Fruit fly (Drosophila melanogaster) whole organism, embryonic: Measurements from ENCODE around the gene CNMaR.
A peak's percentile ranks its signal among the peaks of the same experiment; 100 is the strongest.

ENCODE experiments used
- BtbVII ChIP-seq: fragments of 200-800 bp; sonication (Bioruptor generic); optimal IDR thresholded peaks from 3 replicates; lab custom pipeline; 2017; ENCODE audit warnings: missing biosample characterization, mild to moderate bottlenecking, missing genetic modification characterization
- CG10321 ChIP-seq: fragments of 200-800 bp; sonication (Bioruptor generic); IDR thresholded peaks from 2 replicates; pipeline ENCODE4 v1.3.6; 2022; ENCODE audit warnings: missing biosample characterization, missing genetic modification characterization
- CG10431 ChIP-seq: fragments of 200-800 bp; sonication (Bioruptor generic); optimal IDR thresholded peaks from 3 replicates; lab custom pipeline; 2018; ENCODE audit warnings: missing biosample characterization, mild to moderate bottlenecking, missing genetic modification characterization
- CG11504 ChIP-seq: fragments of 200-800 bp; sonication (Bioruptor generic); optimal IDR thresholded peaks from 3 replicates; lab custom pipeline; 2019; ENCODE audit warnings: missing biosample characterization, mild to moderate bottlenecking, missing genetic modification characterization, moderate library complexity
- CG11696 ChIP-seq: fragments of 200-800 bp; sonication (Bioruptor generic); IDR thresholded peaks from 2 replicates; pipeline ENCODE4 v1.3.6; 2022; ENCODE audit warnings: missing biosample characterization, missing genetic modification characterization
- CG1233 ChIP-seq: fragments of 200-800 bp; sonication (Bioruptor generic); optimal IDR thresholded peaks from 4 replicates; lab custom pipeline; 2018; ENCODE audit warnings: missing biosample characterization, mild to moderate bottlenecking, missing genetic modification characterization
- CG13123 ChIP-seq: fragments of 200-800 bp; sonication (Bioruptor generic); optimal IDR thresholded peaks from 2 replicates; lab custom pipeline; 2016; ENCODE audit warnings: missing biosample characterization, missing genetic modification characterization
- CG13287 ChIP-seq: fragments of 200-800 bp; sonication (Bioruptor generic); IDR thresholded peaks from 2 replicates; pipeline ENCODE4 v1.3.6; 2022; ENCODE audit warnings: missing biosample characterization, missing genetic modification characterization; ENCODE audit not compliant: partially characterized antibody
- CG15601 ChIP-seq: fragments of 200-800 bp; sonication (Bioruptor generic); optimal IDR thresholded peaks from 3 replicates; lab custom pipeline; 2019; ENCODE audit warnings: missing biosample characterization, mild to moderate bottlenecking, missing genetic modification characterization, moderate library complexity
- CG17361 ChIP-seq: fragments of 200-800 bp; sonication (Bioruptor generic); IDR thresholded peaks from 3 replicates; pipeline ENCODE4 v1.3.6; 2022; ENCODE audit warnings: missing biosample characterization, missing genetic modification characterization
- CG17385 ChIP-seq: fragments of 200-800 bp; sonication (Bioruptor generic); optimal IDR thresholded peaks from 3 replicates; lab custom pipeline; 2018; ENCODE audit warnings: missing biosample characterization, mild to moderate bottlenecking, missing genetic modification characterization
- CG17568 ChIP-seq: fragments of 200-800 bp; sonication (Bioruptor generic); optimal IDR thresholded peaks from 2 replicates; lab custom pipeline; 2018; ENCODE audit warnings: missing biosample characterization, mild to moderate bottlenecking, missing genetic modification characterization, moderate library complexity
- CG2129 ChIP-seq: fragments of 200-800 bp; sonication (Bioruptor generic); IDR thresholded peaks from 2 replicates; pipeline ENCODE4 v1.3.6; 2022; ENCODE audit warnings: missing biosample characterization, missing genetic modification characterization; ENCODE audit not compliant: partially characterized antibody
- CG30403 ChIP-seq: fragments of 200-800 bp; sonication (Bioruptor generic); optimal IDR thresholded peaks from 3 replicates; lab custom pipeline; 2016; ENCODE audit warnings: missing biosample characterization, missing genetic modification characterization
- CG30431 ChIP-seq: fragments of 200-800 bp; sonication (Bioruptor generic); optimal IDR thresholded peaks from 2 replicates; lab custom pipeline; 2017; ENCODE audit warnings: missing biosample characterization, missing genetic modification characterization
- CG4617 ChIP-seq: fragments of 200-800 bp; sonication (Bioruptor generic); optimal IDR thresholded peaks from 3 replicates; lab custom pipeline; 2016; ENCODE audit warnings: missing biosample characterization, missing genetic modification characterization, borderline replicate concordance
- CG4730 ChIP-seq: fragments of 200-800 bp; sonication (Bioruptor generic); IDR thresholded peaks from 2 replicates; pipeline ENCODE4 v1.3.6; 2022; ENCODE audit warnings: missing biosample characterization, missing genetic modification characterization
- CG7745 ChIP-seq: fragments of 200-800 bp; sonication (Bioruptor generic); optimal IDR thresholded peaks from 2 replicates; lab custom pipeline; 2018; ENCODE audit warnings: missing biosample characterization, mild to moderate bottlenecking, missing genetic modification characterization, moderate library complexity
- CG7963 ChIP-seq: fragments of 200-800 bp; sonication (Bioruptor generic); IDR thresholded peaks from 3 replicates; pipeline ENCODE4 v1.3.6; 2022; ENCODE audit warnings: missing biosample characterization, missing genetic modification characterization; ENCODE audit not compliant: partially characterized antibody
- CG8290 ChIP-seq, 3 experiments: fragments of 200-800 bp; sonication (Bioruptor generic); optimal IDR thresholded peaks; 2 replicates each; lab custom pipeline; 2016 to 2019; ENCODE audit warnings: missing biosample characterization in 3 of 3, missing genetic modification characterization in 3 of 3, mild to moderate bottlenecking in 2 of 3, moderate library complexity in 1 of 3
- Chrac-16 ChIP-seq: fragments of 200-800 bp; sonication (Bioruptor generic); optimal IDR thresholded peaks from 3 replicates; lab custom pipeline; 2016; ENCODE audit warnings: missing biosample characterization, missing genetic modification characterization
- CoRest ChIP-seq: fragments of 200-800 bp; sonication (Bioruptor generic); optimal IDR thresholded peaks from 3 replicates; lab custom pipeline; 2018; ENCODE audit warnings: missing biosample characterization, mild to moderate bottlenecking, missing genetic modification characterization, moderate library complexity
- Dek ChIP-seq: fragments of 200-800 bp; sonication (Bioruptor generic); optimal IDR thresholded peaks from 3 replicates; lab custom pipeline; 2019; ENCODE audit warnings: missing biosample characterization, mild to moderate bottlenecking, missing genetic modification characterization, moderate library complexity
- Dp ChIP-seq: fragments of 200-800 bp; sonication (Bioruptor generic); optimal IDR thresholded peaks from 2 replicates; lab custom pipeline; 2018; ENCODE audit warnings: missing biosample characterization, mild to moderate bottlenecking, missing genetic modification characterization, moderate library complexity
- E2f2 ChIP-seq: fragments of 200-800 bp; sonication (Bioruptor generic); IDR thresholded peaks from 2 replicates; pipeline ENCODE4 v1.3.6; 2022; ENCODE audit warnings: missing biosample characterization, missing genetic modification characterization
- Gsc ChIP-seq: fragments of 200-800 bp; sonication (Bioruptor generic); IDR thresholded peaks from 2 replicates; pipeline ENCODE4 v1.3.6; 2022; ENCODE audit warnings: missing biosample characterization, missing genetic modification characterization
- Gug ChIP-seq: fragments of 200-800 bp; sonication (Bioruptor generic); IDR thresholded peaks from 4 replicates; pipeline ENCODE4 v1.3.6; 2022; ENCODE audit warnings: missing biosample characterization, missing genetic modification characterization
- HLH3B ChIP-seq: fragments of 200-800 bp; sonication (Bioruptor generic); IDR thresholded peaks from 2 replicates; pipeline ENCODE4 v1.3.6; 2022; ENCODE audit warnings: missing biosample characterization, missing genetic modification characterization
- HLH4C ChIP-seq: fragments of 200-800 bp; sonication (Bioruptor generic); IDR thresholded peaks from 3 replicates; pipeline ENCODE4 v1.3.6; 2022; ENCODE audit warnings: missing biosample characterization, missing genetic modification characterization; ENCODE audit not compliant: partially characterized antibody
- Lim3 ChIP-seq: fragments of 200-800 bp; sonication (Bioruptor generic); IDR thresholded peaks from 2 replicates; pipeline ENCODE4 v1.3.6; 2022; ENCODE audit warnings: missing biosample characterization, missing genetic modification characterization
- Mrtf ChIP-seq: fragments of 200-800 bp; sonication (Bioruptor generic); IDR thresholded peaks from 3 replicates; pipeline ENCODE4 v1.3.6; 2022; ENCODE audit warnings: missing biosample characterization, missing genetic modification characterization
- Myb ChIP-seq: fragments of 200-800 bp; sonication (Bioruptor generic); optimal IDR thresholded peaks from 2 replicates; lab custom pipeline; 2016; ENCODE audit warnings: missing biosample characterization, missing genetic modification characterization
- NC2β ChIP-seq: fragments of 200-800 bp; sonication (Bioruptor generic); optimal IDR thresholded peaks from 2 replicates; lab custom pipeline; 2016; ENCODE audit warnings: missing biosample characterization, missing genetic modification characterization
- Optix ChIP-seq: fragments of 200-800 bp; sonication (Bioruptor generic); IDR thresholded peaks from 3 replicates; pipeline ENCODE4 v1.3.6; 2022; ENCODE audit warnings: missing biosample characterization, missing genetic modification characterization
- Vsx1 ChIP-seq: fragments of 200-800 bp; sonication (Bioruptor generic); optimal IDR thresholded peaks from 2 replicates; lab custom pipeline; 2017; ENCODE audit warnings: missing biosample characterization, mild to moderate bottlenecking, missing genetic modification characterization, missing genetic modification reagents
- ems ChIP-seq: fragments of 200-800 bp; sonication (Bioruptor generic); optimal IDR thresholded peaks from 3 replicates; lab custom pipeline; 2016; ENCODE audit warnings: missing biosample characterization, missing genetic modification characterization
- ewg ChIP-seq: fragments of 200-800 bp; sonication (Bioruptor generic); optimal IDR thresholded peaks from 3 replicates; lab custom pipeline; 2017; ENCODE audit warnings: mild to moderate bottlenecking, missing biosample characterization, missing genetic modification reagents, missing genetic modification characterization
- exex ChIP-seq: fragments of 200-800 bp; sonication (Bioruptor generic); optimal IDR thresholded peaks from 4 replicates; lab custom pipeline; 2018; ENCODE audit warnings: missing biosample characterization, mild to moderate bottlenecking, missing genetic modification characterization, moderate library complexity
- ham ChIP-seq: fragments of 200-800 bp; sonication (Bioruptor generic); IDR thresholded peaks from 2 replicates; pipeline ENCODE4 v1.3.6; 2022; ENCODE audit warnings: missing biosample characterization, missing genetic modification characterization
- hb ChIP-seq: fragments of 200-800 bp; sonication (Bioruptor generic); IDR thresholded peaks from 3 replicates; pipeline ENCODE4 v1.3.6; 2022; ENCODE audit warnings: missing biosample characterization, missing genetic modification characterization; ENCODE audit not compliant: partially characterized antibody
- inv ChIP-seq: fragments of 200-800 bp; sonication (Bioruptor generic); IDR thresholded peaks from 2 replicates; pipeline ENCODE4 v1.3.6; 2022; ENCODE audit warnings: missing biosample characterization, missing genetic modification characterization; ENCODE audit not compliant: partially characterized antibody
- jigr1 ChIP-seq: fragments of 200-800 bp; sonication (Bioruptor generic); IDR thresholded peaks from 3 replicates; pipeline ENCODE4 v1.3.6; 2022; ENCODE audit warnings: missing biosample characterization, missing genetic modification characterization
- lmd ChIP-seq: fragments of 200-800 bp; sonication (Bioruptor generic); IDR thresholded peaks from 2 replicates; pipeline ENCODE4 v1.3.6; 2022; ENCODE audit warnings: missing biosample characterization, missing genetic modification characterization
- lola ChIP-seq, 3 experiments: fragments of >200 bp in 2 of 3; fragments of 200-800 bp in 1 of 3; sonication (Bioruptor generic) in 1 of 3; optimal IDR thresholded peaks; 2 replicates each; lab custom pipeline; 2017 to 2019; ENCODE audit warnings: missing biosample characterization in 3 of 3, missing genetic modification characterization in 3 of 3, mild to moderate bottlenecking in 1 of 3, moderate library complexity in 1 of 3
- phol ChIP-seq: fragments of 200-800 bp; sonication (Bioruptor generic); optimal IDR thresholded peaks from 3 replicates; lab custom pipeline; 2018; ENCODE audit warnings: missing biosample characterization, mild to moderate bottlenecking, missing genetic modification characterization, moderate library complexity
- sob ChIP-seq: fragments of 200-800 bp; sonication (Bioruptor generic); IDR thresholded peaks from 2 replicates; pipeline ENCODE4 v1.3.6; 2022; ENCODE audit warnings: missing biosample characterization, missing genetic modification characterization
- ssp ChIP-seq: fragments of 200-800 bp; sonication (Bioruptor generic); IDR thresholded peaks from 2 replicates; pipeline ENCODE4 v1.3.6; 2022; ENCODE audit warnings: missing biosample characterization, missing genetic modification characterization
- unc-4 ChIP-seq: fragments of 200-800 bp; sonication (Bioruptor generic); IDR thresholded peaks from 2 replicates; pipeline ENCODE4 v1.3.6; 2022; ENCODE audit warnings: missing biosample characterization, missing genetic modification characterization; ENCODE audit not compliant: partially characterized antibody
- usp ChIP-seq: fragments of >200 bp; optimal IDR thresholded peaks from 2 replicates; lab custom pipeline; 2017; ENCODE audit warnings: missing biosample characterization, missing genetic modification characterization
- zen ChIP-seq: fragments of 200-800 bp; sonication (Bioruptor generic); optimal IDR thresholded peaks from 3 replicates; lab custom pipeline; 2018; ENCODE audit warnings: missing biosample characterization, mild to moderate bottlenecking, missing genetic modification characterization, moderate library complexity

CNMaR gene

DNA sequence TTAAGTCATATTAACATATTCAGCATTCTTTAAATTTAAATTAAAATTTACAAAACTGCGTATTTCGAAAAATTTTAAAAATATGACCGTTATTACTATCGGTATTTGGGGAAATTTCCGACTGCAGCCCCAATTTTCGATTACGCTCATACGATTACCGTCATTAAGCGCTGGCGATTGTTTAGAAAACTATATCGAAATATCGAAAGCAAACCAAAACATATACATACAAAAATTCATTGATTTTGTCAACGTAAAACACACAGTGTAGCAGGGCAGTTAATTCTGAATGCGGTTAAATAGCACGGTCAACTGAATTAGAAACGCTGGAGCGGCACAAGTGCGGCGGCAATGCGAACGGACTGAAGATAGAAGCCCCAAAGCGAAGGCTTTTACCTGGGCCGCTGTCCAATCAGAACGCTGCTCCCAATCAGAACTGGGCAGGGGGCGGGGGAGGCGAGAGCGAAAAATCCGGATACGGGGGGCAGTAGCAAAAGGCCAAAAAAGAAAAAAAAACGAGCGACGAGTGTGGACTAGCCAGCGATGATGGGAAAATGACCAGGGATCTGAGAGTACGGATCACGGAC lies 60.3 kb downstream of the CNMaR start, which contains the start of gene CG16711 (continued):
- TF ChIP-seq CG30403 (no peak), phol (tag; lab: Kevin White, UChicago) (peak; percentile 11), Gsc (GFP tag; lab: Robert Waterston, UW) (no peak), CG8290 (GFP tag; optimal IDR thresholded peaks at IDR 0.05; lab: Kevin White, UChicago) (no peak), CG8290 (tag; optimal IDR thresholded peaks at IDR 0.05; lab: Kevin White, UChicago) (no peak), ham (no peak), Dp (peak; percentile 63), usp (GFP tag; lab: Kevin White, UChicago) (no peak), CG11504 (no peak), CG10321 (GFP tag; lab: Robert Waterston, UW) (no peak), ewg (GFP tag; lab: Kevin White, UChicago) (no peak), CG4617 (GFP tag; lab: Kevin White, UChicago) (peak; percentile 63), CG13287 (GFP tag; lab: Robert Waterston, UW) (peak; percentile 97), BtbVII (no peak), NC2β (GFP tag; lab: Kevin White, UChicago) (no peak), CG30431 (no peak), jigr1 (GFP tag; lab: Robert Waterston, UW) (no peak), zen (tag; lab: Kevin White, UChicago) (peak; percentile 21), Vsx1 (GFP tag; lab: Kevin White, UChicago) (no peak), CG15601 (tag; lab: Kevin White, UChicago) (peak; percentile 18), CG2129 (GFP tag; lab: Robert Waterston, UW) (peak; percentile 65), Mrtf (GFP tag; lab: Robert Waterston, UW) (no peak), CG17568 (GFP tag; lab: Kevin White, UChicago) (no peak), CG7963 (GFP tag; lab: Robert Waterston, UW) (peak; percentile 90), hb (peak; percentile 93), exex (tag; lab: Kevin White, UChicago) (no peak), ems (GFP tag; lab: Kevin White, UChicago) (no peak), Optix (GFP tag; lab: Robert Waterston, UW) (no peak), Lim3 (GFP tag; lab: Robert Waterston, UW) (no peak), CG4730 (no peak), lola (GFP tag; optimal IDR thresholded peaks at IDR 0.05; lab: Kevin White, UChicago) (no peak), sob (no peak), CG17361 (GFP tag; lab: Robert Waterston, UW) (no peak), CoRest (tag; lab: Kevin White, UChicago) (peak; percentile 69), unc-4 (GFP tag; lab: Robert Waterston, UW) (peak; percentile 96), CG11696 (GFP tag; lab: Robert Waterston, UW) (no peak), ssp (GFP tag; lab: Robert Waterston, UW) (no peak), E2f2 (GFP tag; lab: Robert Waterston, UW) (peak; percentile 64), CG1233 (GFP tag; lab: Kevin White, UChicago) (no peak), CG17385 (GFP tag; lab: Kevin White, UChicago) (no peak), Myb (peak; percentile 95), Gug (no peak), Chrac-16 (GFP tag; lab: Kevin White, UChicago) (no peak), CG7745 (tag; lab: Kevin White, UChicago) (no peak), inv (peak; percentile 89), lmd (GFP tag; lab: Robert Waterston, UW) (no peak), CG10431 (GFP tag; lab: Kevin White, UChicago) (no peak), Dek (tag; lab: Kevin White, UChicago) (no peak), HLH4C (GFP tag; lab: Robert Waterston, UW) (peak; percentile 96), CG13123 (no peak), HLH3B (GFP tag; lab: Robert Waterston, UW) (no peak)
